Comparison of ENCODE assay signal across 1 fruit fly cellular context in the genomic region with DNA sequence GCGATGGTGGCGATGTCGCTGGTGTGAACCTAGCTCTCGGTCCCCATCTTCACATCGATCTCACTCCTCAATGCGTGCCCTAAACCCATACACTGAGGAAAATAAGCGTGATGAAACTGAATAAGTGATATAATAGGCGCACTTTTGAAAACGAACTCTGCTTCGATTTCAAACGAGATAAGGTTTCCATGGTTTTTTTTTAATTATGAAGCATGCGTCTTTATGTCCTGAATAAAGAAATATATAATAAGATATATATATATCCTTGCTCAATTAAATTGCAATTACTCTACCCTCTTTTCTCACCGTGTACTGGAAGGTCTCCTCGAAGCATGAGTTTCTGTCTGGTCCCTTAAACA.
TF ChIP-seq lines count a peak whose summit lies in the region.

No protein-coding gene starts in this region.

TF ChIP-seq in whole organism, embryonic, 481 proteins besides CTCF, POLR2A, EP300 and RAD21 (continued from another document and continues in another):
- TF ChIP-seq CG12155 (GFP tag; optimal IDR thresholded peaks at IDR 0.05; lab: Kevin White, UChicago) = peak; percentile 46
- 0 out of 2 replicates have a peak, but pooled peaks have one; percentile 32 for TF ChIP-seq al (GFP tag; IDR thresholded peaks at IDR 0.05; lab: Robert Waterston, UW)
- TF ChIP-seq CG12219 (GFP tag; optimal IDR thresholded peaks at IDR 0.05; lab: Kevin White, UChicago) = peak; percentile 4
- peak; percentile 37 for TF ChIP-seq Sox100B (GFP tag; optimal IDR thresholded peaks at IDR 0.05; lab: Kevin White, UChicago)
- TF ChIP-seq Hr51 (GFP tag; optimal IDR thresholded peaks at IDR 0.05; lab: Kevin White, UChicago) = peak in 1 of 2 experiments; percentile 12
- peak; percentile 59 for TF ChIP-seq CG10209 (GFP tag; optimal IDR thresholded peaks at IDR 0.05; lab: Kevin White, UChicago)
- TF ChIP-seq CHES-1-like (GFP tag; optimal IDR thresholded peaks at IDR 0.05; lab: Kevin White, UChicago) = peak; percentile 11
- TF ChIP-seq CG9727 (GFP tag; optimal IDR thresholded peaks at IDR 0.05; lab: Kevin White, UChicago) = peak; percentile 86
- peak; percentile 71 for TF ChIP-seq unpg (GFP tag; optimal IDR thresholded peaks at IDR 0.05; lab: Kevin White, UChicago)
- TF ChIP-seq CG15514 (GFP tag; optimal IDR thresholded peaks at IDR 0.05; lab: Kevin White, UChicago) = peak; percentile 11
- TF ChIP-seq BtbVII (GFP tag; optimal IDR thresholded peaks at IDR 0.05; lab: Kevin White, UChicago) = peak; percentile 55
- no peak for TF ChIP-seq bbx (GFP tag; IDR thresholded peaks at IDR 0.05; lab: Robert Waterston, UW; ENCODE audit: partially characterized antibody)
- peak; percentile 10 for TF ChIP-seq mam (GFP tag; optimal IDR thresholded peaks at IDR 0.05; lab: Kevin White, UChicago)
- TF ChIP-seq CG17361 (GFP tag; IDR thresholded peaks at IDR 0.05; lab: Robert Waterston, UW) = peak; percentile 79
- peak; percentile 53 for TF ChIP-seq Meics (GFP tag; optimal IDR thresholded peaks at IDR 0.05; lab: Kevin White, UChicago)
- TF ChIP-seq CG6689 (GFP tag; IDR thresholded peaks at IDR 0.05; lab: Robert Waterston, UW) = peak; percentile 62
- TF ChIP-seq shn (GFP tag; optimal IDR thresholded peaks at IDR 0.05; lab: Kevin White, UChicago) = peak; percentile 10
- TF ChIP-seq gcm2 (GFP tag; optimal IDR thresholded peaks at IDR 0.05; lab: Kevin White, UChicago) = no peak
- no peak for TF ChIP-seq Dad (GFP tag; optimal IDR thresholded peaks at IDR 0.05; lab: Kevin White, UChicago)
- TF ChIP-seq toy (GFP tag; IDR thresholded peaks at IDR 0.05; lab: Robert Waterston, UW) = no peak
- peak; percentile 57 for TF ChIP-seq Hr3 (GFP tag; optimal IDR thresholded peaks at IDR 0.05; lab: Kevin White, UChicago)
- no peak for TF ChIP-seq ftz-f1 (GFP tag; optimal IDR thresholded peaks at IDR 0.05; lab: Kevin White, UChicago)
- peak; percentile 18 for TF ChIP-seq kni (GFP tag; optimal IDR thresholded peaks at IDR 0.05; lab: Kevin White, UChicago)
- TF ChIP-seq CG12071 (GFP tag; optimal IDR thresholded peaks at IDR 0.05; lab: Kevin White, UChicago) = no peak
- TF ChIP-seq chm (GFP tag; IDR thresholded peaks at IDR 0.05; lab: Robert Waterston, UW) = peak; percentile 47; the same call in 1 of the 2 replicates
- no peak for TF ChIP-seq CG4282 (GFP tag; optimal IDR thresholded peaks at IDR 0.05; lab: Kevin White, UChicago)
- peak; percentile 82 for TF ChIP-seq CG4404 (GFP tag; IDR thresholded peaks at IDR 0.05; lab: Robert Waterston, UW)
- TF ChIP-seq E2f1 (GFP tag; IDR thresholded peaks at IDR 0.05; lab: Robert Waterston, UW) = peak; percentile 25; the same call in 1 of the 2 replicates
- peak in 1 of 3 experiments; percentile 93 for TF ChIP-seq lola (GFP tag; optimal IDR thresholded peaks at IDR 0.05; lab: Kevin White, UChicago)
- TF ChIP-seq her (GFP tag; optimal IDR thresholded peaks at IDR 0.05; lab: Kevin White, UChicago) = no peak
- peak; percentile 37 for TF ChIP-seq twi (tag; optimal IDR thresholded peaks at IDR 0.05; lab: Kevin White, UChicago)
- peak; percentile 21 for TF ChIP-seq CG8290 (GFP tag; optimal IDR thresholded peaks at IDR 0.05; lab: Kevin White, UChicago)
- TF ChIP-seq CG8290 (tag; optimal IDR thresholded peaks at IDR 0.05; lab: Kevin White, UChicago) = peak in 1 of 2 experiments; percentile 17
- peak; percentile 49 for TF ChIP-seq CG15269 (tag; optimal IDR thresholded peaks at IDR 0.05; lab: Kevin White, UChicago)
- 0 out of 2 replicates have a peak, but pooled peaks have one; percentile 38 for TF ChIP-seq H2.0 (GFP tag; IDR thresholded peaks at IDR 0.05; lab: Robert Waterston, UW)
- TF ChIP-seq CG10979 (tag; optimal IDR thresholded peaks at IDR 0.05; lab: Kevin White, UChicago) = peak; percentile 86
- peak; percentile 49 for TF ChIP-seq CG1529 (GFP tag; optimal IDR thresholded peaks at IDR 0.05; lab: Kevin White, UChicago)
- TF ChIP-seq CG17829 (tag; optimal IDR thresholded peaks at IDR 0.05; lab: Kevin White, UChicago) = peak; percentile 89
- TF ChIP-seq CG10565 (GFP tag; optimal IDR thresholded peaks at IDR 0.05; lab: Kevin White, UChicago) = no peak
- TF ChIP-seq Nf-YC (tag; optimal IDR thresholded peaks at IDR 0.05; lab: Kevin White, UChicago) = peak; percentile 15
- peak; percentile 75 for TF ChIP-seq CG6254 (GFP tag; optimal IDR thresholded peaks at IDR 0.05; lab: Kevin White, UChicago)
- peak; percentile 39 for TF ChIP-seq CG12659 (GFP tag; optimal IDR thresholded peaks at IDR 0.05; lab: Kevin White, UChicago)
- TF ChIP-seq CG18619 (GFP tag; optimal IDR thresholded peaks at IDR 0.05; lab: Kevin White, UChicago) = peak; percentile 54
- TF ChIP-seq grau (tag; optimal IDR thresholded peaks at IDR 0.05; lab: Kevin White, UChicago) = peak; percentile 69
- no peak for TF ChIP-seq eyg (GFP tag; optimal IDR thresholded peaks at IDR 0.05; lab: Kevin White, UChicago)
- TF ChIP-seq br (optimal IDR thresholded peaks at IDR 0.05; lab: Kevin White, UChicago) = no peak
- peak; percentile 66 for TF ChIP-seq Usf (GFP tag; optimal IDR thresholded peaks at IDR 0.05; lab: Kevin White, UChicago)
- 0 out of 3 replicates have a peak, but pooled peaks have one; percentile 9 for TF ChIP-seq gce (GFP tag; IDR thresholded peaks at IDR 0.05; lab: Robert Waterston, UW)
- TF ChIP-seq vnd (GFP tag; IDR thresholded peaks at IDR 0.05; lab: Robert Waterston, UW; ENCODE audit: partially characterized antibody) = no peak
- TF ChIP-seq hkb (optimal IDR thresholded peaks at IDR 0.05; lab: Kevin White, UChicago) = no peak
- TF ChIP-seq hkb (GFP tag; IDR thresholded peaks at IDR 0.05; lab: Robert Waterston, UW) = peak; percentile 48; the same call in 1 of the 2 replicates
- TF ChIP-seq CG3726 (GFP tag; IDR thresholded peaks at IDR 0.05; lab: Robert Waterston, UW) = no peak
- TF ChIP-seq stwl (tag; optimal IDR thresholded peaks at IDR 0.05; lab: Kevin White, UChicago) = peak; percentile 56
- TF ChIP-seq oc (tag; optimal IDR thresholded peaks at IDR 0.05; lab: Kevin White, UChicago) = peak; percentile 28
- no peak for TF ChIP-seq CG31365 (tag; optimal IDR thresholded peaks at IDR 0.05; lab: Kevin White, UChicago)
- TF ChIP-seq CG8924 (tag; optimal IDR thresholded peaks at IDR 0.05; lab: Kevin White, UChicago) = peak; percentile 75
- TF ChIP-seq inv (GFP tag; IDR thresholded peaks at IDR 0.05; lab: Robert Waterston, UW; ENCODE audit: partially characterized antibody) = no peak
- peak; percentile 18; the same call in 1 of the 2 replicates for TF ChIP-seq Rx (GFP tag; IDR thresholded peaks at IDR 0.05; lab: Robert Waterston, UW)
- no peak for TF ChIP-seq CG15479 (GFP tag; optimal IDR thresholded peaks at IDR 0.05; lab: Kevin White, UChicago)
- peak; percentile 87 for TF ChIP-seq Xrp1 (GFP tag; IDR thresholded peaks at IDR 0.05; lab: Robert Waterston, UW)
- TF ChIP-seq Fer1 (GFP tag; optimal IDR thresholded peaks at IDR 0.05; lab: Kevin White, UChicago) = peak; percentile 11
- TF ChIP-seq CG6791 (GFP tag; IDR thresholded peaks at IDR 0.05; lab: Robert Waterston, UW; ENCODE audit: partially characterized antibody) = no peak
- TF ChIP-seq CG30403 (GFP tag; optimal IDR thresholded peaks at IDR 0.05; lab: Kevin White, UChicago) = peak; percentile 57
- no peak for TF ChIP-seq CG7786 (GFP tag; optimal IDR thresholded peaks at IDR 0.05; lab: Kevin White, UChicago)
- TF ChIP-seq trh (GFP tag; optimal IDR thresholded peaks at IDR 0.05; lab: Kevin White, UChicago) = peak; percentile 33
- TF ChIP-seq az2 (GFP tag; optimal IDR thresholded peaks at IDR 0.05; lab: Kevin White, UChicago) = peak; percentile 63
- peak; percentile 31; the same call in 1 of the 2 replicates for TF ChIP-seq wdn (GFP tag; IDR thresholded peaks at IDR 0.05; lab: Robert Waterston, UW)
- no peak for TF ChIP-seq Taf1 (GFP tag; IDR thresholded peaks at IDR 0.05; lab: Robert Waterston, UW)
- peak; percentile 21 for TF ChIP-seq jumu (GFP tag; optimal IDR thresholded peaks at IDR 0.05; lab: Kevin White, UChicago)
- TF ChIP-seq ro (GFP tag; IDR thresholded peaks at IDR 0.05; lab: Robert Waterston, UW) = no peak
- peak; percentile 11 for TF ChIP-seq Max (GFP tag; optimal IDR thresholded peaks at IDR 0.05; lab: Kevin White, UChicago)
- peak; percentile 78 for TF ChIP-seq CG12391 (tag; optimal IDR thresholded peaks at IDR 0.05; lab: Kevin White, UChicago)
- TF ChIP-seq sob (GFP tag; IDR thresholded peaks at IDR 0.05; lab: Robert Waterston, UW) = no peak
- peak; percentile 69 for TF ChIP-seq row (GFP tag; IDR thresholded peaks at IDR 0.05; lab: Robert Waterston, UW)
- TF ChIP-seq CG8765 (GFP tag; IDR thresholded peaks at IDR 0.05; lab: Robert Waterston, UW) = peak; percentile 57; the same call in 1 of the 2 replicates
- no peak for TF ChIP-seq HLHmδ (GFP tag; optimal IDR thresholded peaks at IDR 0.05; lab: Kevin White, UChicago)
- no peak for TF ChIP-seq pb (GFP tag; optimal IDR thresholded peaks at IDR 0.05; lab: Kevin White, UChicago)
- TF ChIP-seq run (tag; optimal IDR thresholded peaks at IDR 0.05; lab: Kevin White, UChicago) = no peak
- no peak for TF ChIP-seq fu2 (GFP tag; optimal IDR thresholded peaks at IDR 0.05; lab: Kevin White, UChicago)
- no peak for TF ChIP-seq Ada2b (GFP tag; IDR thresholded peaks at IDR 0.05; lab: Robert Waterston, UW)
- 0 out of 2 replicates have a peak, but pooled peaks have one; percentile 23 for TF ChIP-seq CG14014 (GFP tag; IDR thresholded peaks at IDR 0.05; lab: Robert Waterston, UW)
- peak; percentile 13 for TF ChIP-seq odd (GFP tag; optimal IDR thresholded peaks at IDR 0.05; lab: Kevin White, UChicago)
- peak; percentile 64 for TF ChIP-seq CG2120 (GFP tag; optimal IDR thresholded peaks at IDR 0.05; lab: Kevin White, UChicago)
- no peak for TF ChIP-seq HmgD (GFP tag; optimal IDR thresholded peaks at IDR 0.05; lab: Kevin White, UChicago)
- TF ChIP-seq CG17328 (GFP tag; IDR thresholded peaks at IDR 0.05; lab: Robert Waterston, UW) = peak; percentile 71
- no peak for TF ChIP-seq knrl (GFP tag; IDR thresholded peaks at IDR 0.05; lab: Robert Waterston, UW; ENCODE audit: partially characterized antibody)
- TF ChIP-seq lbe (GFP tag; optimal IDR thresholded peaks at IDR 0.05; lab: Kevin White, UChicago) = peak; percentile 82
- TF ChIP-seq Asciz (GFP tag; optimal IDR thresholded peaks at IDR 0.05; lab: Kevin White, UChicago) = peak; percentile 26
- TF ChIP-seq fd3F (GFP tag; optimal IDR thresholded peaks at IDR 0.05; lab: Kevin White, UChicago) = no peak
- peak; percentile 68 for TF ChIP-seq sens (GFP tag; lab: Kevin White, UChicago)
- TF ChIP-seq CG2875 (GFP tag; optimal IDR thresholded peaks at IDR 0.05; lab: Kevin White, UChicago) = peak; percentile 49
- peak; percentile 86 for TF ChIP-seq CG31441 (GFP tag; IDR thresholded peaks at IDR 0.05; lab: Robert Waterston, UW)
- peak; percentile 32 for TF ChIP-seq CG12942 (GFP tag; optimal IDR thresholded peaks at IDR 0.05; lab: Kevin White, UChicago)
- peak; percentile 46 for TF ChIP-seq ATbp (GFP tag; optimal IDR thresholded peaks at IDR 0.05; lab: Kevin White, UChicago)
- peak; percentile 34 for TF ChIP-seq Abd-B (GFP tag; optimal IDR thresholded peaks at IDR 0.05; lab: Kevin White, UChicago)
- peak; percentile 35 for TF ChIP-seq Sox102F (GFP tag; optimal IDR thresholded peaks at IDR 0.05; lab: Kevin White, UChicago)
- no peak for TF ChIP-seq CG11696 (GFP tag; IDR thresholded peaks at IDR 0.05; lab: Robert Waterston, UW)
- peak; percentile 19 for TF ChIP-seq NfI (GFP tag; optimal IDR thresholded peaks at IDR 0.05; lab: Kevin White, UChicago)
- TF ChIP-seq sim (GFP tag; IDR thresholded peaks at IDR 0.05; lab: Robert Waterston, UW) = peak; percentile 18; the same call in 1 of the 2 replicates
- peak; percentile 54 for TF ChIP-seq CG17385 (GFP tag; optimal IDR thresholded peaks at IDR 0.05; lab: Kevin White, UChicago)
- no peak for TF ChIP-seq mirr (GFP tag; optimal IDR thresholded peaks at IDR 0.05; lab: Kevin White, UChicago)
- 0 out of 3 replicates have a peak, but pooled peaks have one; percentile 8 for TF ChIP-seq CG34422 (GFP tag; IDR thresholded peaks at IDR 0.05; lab: Robert Waterston, UW)
- peak; percentile 67; the same call in 1 of the 2 replicates for TF ChIP-seq CG32532 (GFP tag; IDR thresholded peaks at IDR 0.05; lab: Robert Waterston, UW)
- peak; percentile 39 for TF ChIP-seq cwo (GFP tag; optimal IDR thresholded peaks at IDR 0.05; lab: Kevin White, UChicago)
- TF ChIP-seq CG5245 (GFP tag; optimal IDR thresholded peaks at IDR 0.05; lab: Kevin White, UChicago) = peak; percentile 26
- peak; percentile 43; the same call in 1 of the 3 replicates for TF ChIP-seq tgo (GFP tag; IDR thresholded peaks at IDR 0.05; lab: Robert Waterston, UW)
- TF ChIP-seq Drgx (GFP tag; IDR thresholded peaks at IDR 0.05; lab: Robert Waterston, UW) = peak; percentile 46; the same call in 1 of the 2 replicates
- no peak for TF ChIP-seq Hey (tag; optimal IDR thresholded peaks at IDR 0.05; lab: Kevin White, UChicago)
- TF ChIP-seq CG8281 (tag; optimal IDR thresholded peaks at IDR 0.05; lab: Kevin White, UChicago) = peak; percentile 14
- TF ChIP-seq klu (GFP tag; IDR thresholded peaks at IDR 0.05; lab: Robert Waterston, UW) = peak; percentile 43; the same call in 1 of the 2 replicates
- TF ChIP-seq eve (GFP tag; optimal IDR thresholded peaks at IDR 0.05; lab: Kevin White, UChicago) = no peak
- 0 out of 2 replicates have a peak, but pooled peaks have one; percentile 49 for TF ChIP-seq vvl (GFP tag; IDR thresholded peaks at IDR 0.05; lab: Robert Waterston, UW)
- TF ChIP-seq Atf6 (GFP tag; IDR thresholded peaks at IDR 0.05; lab: Robert Waterston, UW) = peak; percentile 42; the same call in 1 of the 2 replicates
- peak; percentile 58 for TF ChIP-seq Hmr (GFP tag; optimal IDR thresholded peaks at IDR 0.05; lab: Kevin White, UChicago)
- TF ChIP-seq Med (GFP tag; lab: Kevin White, UChicago) = peak; percentile 80
- TF ChIP-seq CG10462 (GFP tag; optimal IDR thresholded peaks at IDR 0.05; lab: Kevin White, UChicago) = peak; percentile 31
- TF ChIP-seq bigmax (GFP tag; optimal IDR thresholded peaks at IDR 0.05; lab: Kevin White, UChicago) = no peak
- TF ChIP-seq phol (tag; optimal IDR thresholded peaks at IDR 0.05; lab: Kevin White, UChicago) = peak; percentile 81
- peak; percentile 39 for TF ChIP-seq CG8359 (GFP tag; optimal IDR thresholded peaks at IDR 0.05; lab: Kevin White, UChicago; ENCODE audit: borderline replicate concordance)
- TF ChIP-seq CG32772 (GFP tag; IDR thresholded peaks at IDR 0.05; lab: Robert Waterston, UW) = no peak
- peak; percentile 88 for TF ChIP-seq CG33557 (GFP tag; optimal IDR thresholded peaks at IDR 0.05; lab: Kevin White, UChicago)
- TF ChIP-seq Spps (tag; optimal IDR thresholded peaks at IDR 0.05; lab: Kevin White, UChicago) = peak; percentile 63
- no peak for TF ChIP-seq Atf3 (GFP tag; optimal IDR thresholded peaks at IDR 0.05; lab: Kevin White, UChicago)
- no peak for TF ChIP-seq CG11085 (GFP tag; IDR thresholded peaks at IDR 0.05; lab: Robert Waterston, UW)
- TF ChIP-seq CG18764 (GFP tag; optimal IDR thresholded peaks at IDR 0.05; lab: Kevin White, UChicago) = peak; percentile 36
